Fruit fly (Drosophila melanogaster): ENCODE measurements around the gene Tsp26A.

Gene Tsp26A

dm6 chr2L:5999247-5999646 is 781 bp upstream of the Tsp26A start, which contains the start of gene Kdm5 (continued):
- TF ChIP-seq CG7987 (GFP tag; optimal IDR thresholded peaks at IDR 0.05), result peak; percentile 47
- no peak for TF ChIP-seq CG12104 (GFP tag; optimal IDR thresholded peaks at IDR 0.05)
- TF ChIP-seq prd (optimal IDR thresholded peaks at IDR 0.05), result no peak
- TF ChIP-seq prd (GFP tag; IDR thresholded peaks at IDR 0.05), result peak; percentile 45; the same call in 1 of the 3 replicates
- peak; percentile 47; the same call in 1 of the 2 replicates for TF ChIP-seq ara (GFP tag; IDR thresholded peaks at IDR 0.05)
- no peak for TF ChIP-seq lov (optimal IDR thresholded peaks at IDR 0.05)
- no peak for TF ChIP-seq lov (GFP tag; IDR thresholded peaks at IDR 0.05)
- no peak for TF ChIP-seq wor (GFP tag; IDR thresholded peaks at IDR 0.05)
- peak; percentile 1 for TF ChIP-seq CG15601 (tag; optimal IDR thresholded peaks at IDR 0.05)
- peak; percentile 44 for TF ChIP-seq Dip3 (GFP tag; optimal IDR thresholded peaks at IDR 0.05)
- TF ChIP-seq CG34376 (GFP tag; optimal IDR thresholded peaks at IDR 0.05), result peak; percentile 19
- TF ChIP-seq CG4282 (GFP tag; optimal IDR thresholded peaks at IDR 0.05), result no peak
- peak; percentile 76 for TF ChIP-seq CG12659 (GFP tag; optimal IDR thresholded peaks at IDR 0.05)
- no peak for TF ChIP-seq CG30431 (GFP tag; optimal IDR thresholded peaks at IDR 0.05)
- TF ChIP-seq CG9932 (GFP tag; IDR thresholded peaks at IDR 0.05), result peak; percentile 61
- peak; percentile 54 for TF ChIP-seq CG13624 (GFP tag; optimal IDR thresholded peaks at IDR 0.05)
- peak; percentile 64 for TF ChIP-seq zfh2 (GFP tag; optimal IDR thresholded peaks at IDR 0.05)
- peak; percentile 39 for TF ChIP-seq Meics (GFP tag; optimal IDR thresholded peaks at IDR 0.05)
- TF ChIP-seq CG17802 (tag; optimal IDR thresholded peaks at IDR 0.05), result peak; percentile 44
- peak; percentile 47; the same call in 1 of the 2 replicates for TF ChIP-seq klu (GFP tag; IDR thresholded peaks at IDR 0.05)
- TF ChIP-seq dpn (GFP tag; optimal IDR thresholded peaks at IDR 0.05), result peak in 1 of 2 experiments; percentile 39
- TF ChIP-seq CG14014 (GFP tag; IDR thresholded peaks at IDR 0.05), result 0 out of 2 replicates have a peak, but pooled peaks have one; percentile 7
- peak; percentile 68 for TF ChIP-seq Nf-YC (tag; optimal IDR thresholded peaks at IDR 0.05)
- 0 out of 2 replicates have a peak, but pooled peaks have one; percentile 15 for TF ChIP-seq CG8765 (GFP tag; IDR thresholded peaks at IDR 0.05)
- TF ChIP-seq CG2116 (GFP tag; optimal IDR thresholded peaks at IDR 0.05), result peak; percentile 26
- TF ChIP-seq twi (tag; optimal IDR thresholded peaks at IDR 0.05), result peak; percentile 15
- no peak for TF ChIP-seq tll (GFP tag; optimal IDR thresholded peaks at IDR 0.05)
- peak; percentile 78 for TF ChIP-seq CG10543 (GFP tag; optimal IDR thresholded peaks at IDR 0.05)
- TF ChIP-seq Rfx (GFP tag; IDR thresholded peaks at IDR 0.05), result peak; percentile 79
- peak; percentile 87 for TF ChIP-seq ci (GFP tag; IDR thresholded peaks at IDR 0.05)
- no peak for TF ChIP-seq CG6272 (GFP tag; IDR thresholded peaks at IDR 0.05)
- peak; percentile 63 for TF ChIP-seq HLHmδ (GFP tag; optimal IDR thresholded peaks at IDR 0.05)
- TF ChIP-seq CG9609 (GFP tag; optimal IDR thresholded peaks at IDR 0.05), result peak; percentile 54
- TF ChIP-seq al (GFP tag; IDR thresholded peaks at IDR 0.05), result no peak
- TF ChIP-seq CG13424 (tag; optimal IDR thresholded peaks at IDR 0.05), result no peak
- TF ChIP-seq CG17912 (GFP tag; optimal IDR thresholded peaks at IDR 0.05), result no peak
- TF ChIP-seq D (optimal IDR thresholded peaks at IDR 0.05), result peak; percentile 24
- no peak for TF ChIP-seq D (GFP tag; optimal IDR thresholded peaks at IDR 0.05)
- TF ChIP-seq Atf-2 (GFP tag; optimal IDR thresholded peaks at IDR 0.05), result no peak
- TF ChIP-seq Ptx1 (GFP tag; IDR thresholded peaks at IDR 0.05), result no peak
- TF ChIP-seq E2f1 (GFP tag; IDR thresholded peaks at IDR 0.05), result 0 out of 2 replicates have a peak, but pooled peaks have one; percentile 26
- peak; percentile 34; the same call in 1 of the 2 replicates for TF ChIP-seq amos (GFP tag; IDR thresholded peaks at IDR 0.05; ENCODE audit: partially characterized antibody)
- peak; percentile 55 for TF ChIP-seq CG3847 (GFP tag; IDR thresholded peaks at IDR 0.05)
- TF ChIP-seq CG30020 (tag; optimal IDR thresholded peaks at IDR 0.05), result peak; percentile 1
- no peak for TF ChIP-seq CG31388 (GFP tag; optimal IDR thresholded peaks at IDR 0.05)
- 0 out of 2 replicates have a peak, but pooled peaks have one; percentile 28 for TF ChIP-seq HLH3B (GFP tag; IDR thresholded peaks at IDR 0.05)
- peak; percentile 92 for TF ChIP-seq pzg (GFP tag; optimal IDR thresholded peaks at IDR 0.05)
- peak; percentile 8 for TF ChIP-seq CG18619 (GFP tag; optimal IDR thresholded peaks at IDR 0.05)
- TF ChIP-seq Side (GFP tag; optimal IDR thresholded peaks at IDR 0.05), result peak; percentile 47
- peak; percentile 62; the same call in 1 of the 3 replicates for TF ChIP-seq ken (GFP tag; IDR thresholded peaks at IDR 0.05)
- peak; percentile 32; the same call in 1 of the 2 replicates for TF ChIP-seq Bgb (GFP tag; IDR thresholded peaks at IDR 0.05; ENCODE audit: partially characterized antibody)
